Fruit fly (Drosophila melanogaster) whole organism, wandering third instar larva: Measurements from ENCODE around the gene Creld.

Experiments
- Hr78 ChIP-seq: fragments of >200 bp; optimal IDR thresholded peaks from 2 replicates; lab custom pipeline; 2017; ENCODE audit warnings: missing biosample characterization, missing genetic modification characterization
- OdsH ChIP-seq: fragments of 200-800 bp; sonication (Bioruptor generic); optimal IDR thresholded peaks from 2 replicates; lab custom pipeline; 2016; ENCODE audit warnings: missing biosample characterization, mild to moderate bottlenecking, missing genetic modification characterization
- Sp1 ChIP-seq: fragments of 200-800 bp; sonication (Bioruptor generic); optimal IDR thresholded peaks from 3 replicates; lab custom pipeline; 2019; ENCODE audit warnings: missing biosample characterization, mild to moderate bottlenecking, missing genetic modification characterization, moderate library complexity
- pan ChIP-seq: fragments of >200 bp; optimal IDR thresholded peaks from 2 replicates; lab custom pipeline; 2017
- sv ChIP-seq: fragments of 200-800 bp; sonication (Bioruptor generic); optimal IDR thresholded peaks from 3 replicates; lab custom pipeline; 2016; ENCODE audit warnings: missing biosample characterization, missing genetic modification characterization
- usp ChIP-seq: fragments of >200 bp; optimal IDR thresholded peaks from 2 replicates; lab custom pipeline; 2017; ENCODE audit warnings: missing biosample characterization, missing genetic modification characterization
- woc ChIP-seq: sonication (Bioruptor generic); optimal IDR thresholded peaks from 2 replicates; lab custom pipeline; 2016; ENCODE audit warnings: missing biosample characterization, mild to moderate bottlenecking, missing genetic modification characterization

dm6 chr2L:59058-59603 is 43.0 kb upstream of the Creld start:
- TF ChIP-seq usp (GFP tag; lab: Kevin White, UChicago) (no peak), sv (no peak), pan (no peak), Sp1 (GFP tag; lab: Kevin White, UChicago) (no peak), Hr78 (no peak), OdsH (GFP tag; lab: Kevin White, UChicago) (no peak), woc (GFP tag; lab: Kevin White, UChicago) (no peak)
